Worm (Caenorhabditis elegans) whole organism, late embryonic: Measurements from ENCODE around the gene F58A3.3.

Experiments used
- T23F11.4 ChIP-seq: fragments of 200-800 bp; sonication (Bioruptor generic); optimal IDR thresholded peaks from 2 replicates; lab custom pipeline; 2018; ENCODE audit warnings: mild to moderate bottlenecking, missing genetic modification characterization, missing compliant biosample characterization
- ama-1 ChIP-seq: fragments of 150-350 bp; optimal IDR thresholded peaks from 2 replicates; lab custom pipeline; 2014
- ceh-34 ChIP-seq: sonication (generic microtip); optimal IDR thresholded peaks from 2 replicates; lab custom pipeline; 2016; ENCODE audit warnings: mild to moderate bottlenecking, missing genetic modification characterization, missing compliant biosample characterization
- dmd-4 ChIP-seq: sonication (generic microtip); optimal IDR thresholded peaks from 2 replicates; lab custom pipeline; 2016; ENCODE audit warnings: borderline replicate concordance, missing genetic modification characterization, missing compliant biosample characterization
- elt-2 ChIP-seq: sonication (generic microtip); optimal IDR thresholded peaks from 2 replicates; lab custom pipeline; 2016; ENCODE audit warnings: missing genetic modification reagents, missing genetic modification characterization, missing compliant biosample characterization
- fkh-10 ChIP-seq: fragments of 150-350 bp; optimal IDR thresholded peaks from 2 replicates; lab custom pipeline; 2014; ENCODE audit warnings: missing biosample characterization, missing genetic modification reagents, missing genetic modification characterization
- hlh-15 ChIP-seq: sonication (generic microtip); optimal IDR thresholded peaks from 2 replicates; lab custom pipeline; 2016; ENCODE audit warnings: missing genetic modification characterization, missing compliant biosample characterization
- hlh-30 ChIP-seq: sonication (generic microtip); optimal IDR thresholded peaks from 2 replicates; lab custom pipeline; 2017; ENCODE audit warnings: antibody characterized with exemption, missing genetic modification characterization, missing compliant biosample characterization; ENCODE audit not compliant: insufficient read depth
- odd-2 ChIP-seq: sonication (generic microtip); optimal IDR thresholded peaks from 2 replicates; lab custom pipeline; 2017; ENCODE audit warnings: antibody characterized with exemption, mild to moderate bottlenecking, missing genetic modification characterization, missing compliant biosample characterization
- pat-9 ChIP-seq: fragments of 200-800 bp; sonication (Bioruptor generic); optimal IDR thresholded peaks from 2 replicates; lab custom pipeline; 2018; ENCODE audit warnings: mild to moderate bottlenecking, missing genetic modification characterization, moderate library complexity, missing compliant biosample characterization
- pqm-1 ChIP-seq: sonication (generic microtip); optimal IDR thresholded peaks from 2 replicates; lab custom pipeline; 2016; ENCODE audit warnings: missing genetic modification characterization, missing compliant biosample characterization
- rnt-1 ChIP-seq: sonication (generic microtip); optimal IDR thresholded peaks from 2 replicates; lab custom pipeline; 2016; ENCODE audit warnings: missing genetic modification characterization, missing compliant biosample characterization
- tbx-2 ChIP-seq: sonication (generic microtip); optimal IDR thresholded peaks from 2 replicates; lab custom pipeline; 2016; ENCODE audit warnings: missing genetic modification characterization, missing compliant biosample characterization

DNA sequence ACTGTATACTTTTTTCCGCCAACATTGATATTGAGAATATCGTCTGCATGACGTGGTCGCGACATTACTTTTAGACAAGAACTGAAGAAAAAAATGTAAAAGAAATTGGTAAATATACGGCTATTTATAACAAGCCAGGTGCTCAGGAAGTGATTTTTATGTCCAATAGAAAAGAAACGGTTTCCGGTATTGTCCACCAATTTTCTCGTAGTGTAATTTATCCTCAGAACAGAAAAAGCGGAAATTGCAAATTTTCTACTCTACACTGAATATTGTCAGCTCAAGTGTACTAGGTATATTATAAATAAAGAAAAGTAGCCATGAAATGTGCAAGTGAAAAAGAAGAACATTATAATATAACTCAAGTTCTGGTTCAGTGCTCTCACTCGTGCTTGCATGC, 13.3 kb upstream of the F58A3.3 start, which contains the start of gene F59F3.6:
- no peak for TF ChIP-seq hlh-15 (tag; lab: Kevin White, UChicago)
- TF ChIP-seq odd-2 (tag; lab: Kevin White, UChicago): no peak
- no peak for TF ChIP-seq ceh-34 (tag; lab: Kevin White, UChicago)
- no peak for TF ChIP-seq pqm-1 (tag; lab: Kevin White, UChicago)
- TF ChIP-seq tbx-2 (tag; lab: Kevin White, UChicago): no peak
- no peak for TF ChIP-seq elt-2 (tag; lab: Kevin White, UChicago)
- TF ChIP-seq pat-9 (tag; lab: Kevin White, UChicago): no peak
- no peak for TF ChIP-seq dmd-4 (tag; lab: Kevin White, UChicago)
- no peak for TF ChIP-seq hlh-30 (tag; lab: Kevin White, UChicago)
- TF ChIP-seq T23F11.4 (GFP tag; lab: Kevin White, UChicago): no peak
- no peak for TF ChIP-seq ama-1 (lab: Kevin White, UChicago)
- TF ChIP-seq rnt-1: no peak
- TF ChIP-seq fkh-10: no peak
